Worm (Caenorhabditis elegans) whole organism, L3 larva: ENCODE results near the gene smut-1.

Experiments used
- aly-2 ChIP-seq: fragments of 150-350 bp; optimal IDR thresholded peaks from 2 replicates; lab custom pipeline; 2014; ENCODE audit warnings: missing biosample characterization, missing genetic modification characterization
- ama-1 ChIP-seq: fragments of 150-350 bp; optimal IDR thresholded peaks from 2 replicates; lab custom pipeline; 2018
- ceh-16 ChIP-seq: sonication (generic microtip); optimal IDR thresholded peaks from 2 replicates; lab custom pipeline; 2017; ENCODE audit warnings: missing biosample characterization, missing genetic modification characterization
- ceh-28 ChIP-seq: fragments of 150-350 bp; optimal IDR thresholded peaks from 2 replicates; lab custom pipeline; 2014; ENCODE audit warnings: missing biosample characterization, missing genetic modification reagents, missing genetic modification characterization
- ceh-82 ChIP-seq: fragments of 150-350 bp; optimal IDR thresholded peaks from 2 replicates; lab custom pipeline; 2014; ENCODE audit warnings: missing biosample characterization, missing genetic modification characterization
- ceh-9 ChIP-seq: sonication (generic microtip); optimal IDR thresholded peaks from 2 replicates; lab custom pipeline; 2018; ENCODE audit warnings: missing biosample characterization, missing genetic modification characterization
- egl-27 ChIP-seq: sonication (generic microtip); optimal IDR thresholded peaks from 4 replicates; lab custom pipeline; 2017; ENCODE audit warnings: missing biosample characterization, missing genetic modification reagents, missing genetic modification characterization
- egl-5 ChIP-seq: fragments of 150-350 bp; optimal IDR thresholded peaks from 2 replicates; lab custom pipeline; 2017; ENCODE audit warnings: missing biosample characterization, missing genetic modification reagents, missing genetic modification characterization, inconsistent platforms
- elt-1 ChIP-seq: fragments of 150-350 bp; optimal IDR thresholded peaks from 2 replicates; lab custom pipeline; 2014; ENCODE audit warnings: missing biosample characterization, missing genetic modification characterization
- elt-2 ChIP-seq: sonication (generic microtip); optimal IDR thresholded peaks from 2 replicates; lab custom pipeline; 2016; ENCODE audit warnings: missing genetic modification reagents, mild to moderate bottlenecking, missing genetic modification characterization, missing compliant biosample characterization
- elt-3 ChIP-seq, 3 experiments: fragments of 150-350 bp in 1 of 3; sonication (generic microtip) in 2 of 3; optimal IDR thresholded peaks; 2 replicates in 2 of 3; 4 replicates in 1 of 3; lab custom pipeline; 2014 to 2017; ENCODE audit warnings: missing biosample characterization in 3 of 3, missing genetic modification characterization in 3 of 3
- eor-1 ChIP-seq, 2 experiments: fragments of 150-350 bp; optimal IDR thresholded peaks; 2 replicates each; lab custom pipeline; 2014 to 2018; ENCODE audit warnings: missing biosample characterization in 2 of 2, missing genetic modification characterization in 2 of 2
- fkh-10 ChIP-seq: sonication (generic microtip); optimal IDR thresholded peaks from 2 replicates; lab custom pipeline; 2017; ENCODE audit warnings: missing biosample characterization, missing genetic modification reagents, missing genetic modification characterization
- fos-1 ChIP-seq: fragments of 150-350 bp; optimal IDR thresholded peaks from 2 replicates; lab custom pipeline; 2014; ENCODE audit warnings: missing biosample characterization, missing genetic modification characterization
- hmg-11 ChIP-seq: sonication (generic microtip); optimal IDR thresholded peaks from 2 replicates; lab custom pipeline; 2016; ENCODE audit warnings: missing genetic modification characterization, missing compliant biosample characterization
- jun-1 ChIP-seq: fragments of 150-350 bp; optimal IDR thresholded peaks from 2 replicates; lab custom pipeline; 2014; ENCODE audit warnings: missing biosample characterization, missing genetic modification reagents, missing genetic modification characterization
- lin-15B ChIP-seq: fragments of 150-350 bp; optimal IDR thresholded peaks from 2 replicates; lab custom pipeline; 2014; ENCODE audit warnings: missing biosample characterization, missing genetic modification characterization
- lin-39 ChIP-seq: fragments of 150-350 bp; optimal IDR thresholded peaks from 2 replicates; lab custom pipeline; 2018; ENCODE audit warnings: missing biosample characterization, missing genetic modification reagents, missing genetic modification characterization
- lsy-12 ChIP-seq: sonication (generic microtip); optimal IDR thresholded peaks from 2 replicates; lab custom pipeline; 2016; ENCODE audit warnings: mild to moderate bottlenecking, missing genetic modification characterization, missing compliant biosample characterization
- mdl-1 ChIP-seq: fragments of 150-350 bp; optimal IDR thresholded peaks from 2 replicates; lab custom pipeline; 2014; ENCODE audit warnings: missing biosample characterization, missing genetic modification characterization
- mml-1 ChIP-seq: fragments of 150-350 bp; sonication (generic microtip); optimal IDR thresholded peaks from 3 replicates; lab custom pipeline; 2014; ENCODE audit warnings: missing biosample characterization, missing genetic modification characterization
- nfya-1 ChIP-seq: sonication (generic microtip); optimal IDR thresholded peaks from 2 replicates; lab custom pipeline; 2017; ENCODE audit warnings: missing genetic modification characterization, mild to moderate bottlenecking, missing compliant biosample characterization, antibody characterized with exemption, moderate library complexity; ENCODE audit not compliant: insufficient read depth
- nhr-11 ChIP-seq: fragments of 150-350 bp; optimal IDR thresholded peaks from 2 replicates; lab custom pipeline; 2014; ENCODE audit warnings: missing biosample characterization, missing genetic modification characterization
- nhr-12 ChIP-seq: fragments of 150-350 bp; optimal IDR thresholded peaks from 2 replicates; lab custom pipeline; 2014; ENCODE audit warnings: missing biosample characterization, missing genetic modification characterization
- nhr-23 ChIP-seq: fragments of 150-350 bp; optimal IDR thresholded peaks from 2 replicates; lab custom pipeline; 2014; ENCODE audit warnings: missing biosample characterization, missing genetic modification reagents, missing genetic modification characterization
- nhr-237 ChIP-seq: fragments of 150-350 bp; optimal IDR thresholded peaks from 2 replicates; lab custom pipeline; 2014; ENCODE audit warnings: missing biosample characterization, missing genetic modification characterization
- nhr-25 ChIP-seq: sonication (generic microtip); optimal IDR thresholded peaks from 2 replicates; lab custom pipeline; 2017; ENCODE audit warnings: missing biosample characterization, missing genetic modification characterization
- nhr-43 ChIP-seq: sonication (generic microtip); optimal IDR thresholded peaks from 2 replicates; lab custom pipeline; 2016; ENCODE audit warnings: mild to moderate bottlenecking, missing genetic modification characterization, missing compliant biosample characterization; ENCODE audit not compliant: poor library complexity, severe bottlenecking
- nhr-67 ChIP-seq: fragments of 150-350 bp; optimal IDR thresholded peaks from 2 replicates; lab custom pipeline; 2014; ENCODE audit warnings: missing biosample characterization, missing genetic modification characterization
- nhr-76 ChIP-seq: fragments of 150-350 bp; sonication (generic microtip); optimal IDR thresholded peaks from 5 replicates; lab custom pipeline; 2014; ENCODE audit warnings: missing biosample characterization, missing genetic modification characterization
- nhr-77 ChIP-seq: fragments of 150-350 bp; optimal IDR thresholded peaks from 2 replicates; lab custom pipeline; 2014; ENCODE audit warnings: missing biosample characterization, missing genetic modification characterization
- pha-4 ChIP-seq: fragments of 150-350 bp; optimal IDR thresholded peaks from 2 replicates; lab custom pipeline; 2014; ENCODE audit warnings: missing biosample characterization, missing genetic modification reagents, missing genetic modification characterization
- pqm-1 ChIP-seq: fragments of 150-350 bp; optimal IDR thresholded peaks from 2 replicates; lab custom pipeline; 2017; ENCODE audit warnings: missing biosample characterization, missing genetic modification characterization, inconsistent platforms
- sea-2 ChIP-seq: fragments of 150-350 bp; sonication (generic microtip); optimal IDR thresholded peaks from 4 replicates; lab custom pipeline; 2014; ENCODE audit warnings: missing biosample characterization, missing genetic modification reagents, missing genetic modification characterization
- skn-1 ChIP-seq: fragments of 150-350 bp; optimal IDR thresholded peaks from 2 replicates; lab custom pipeline; 2014; ENCODE audit warnings: missing biosample characterization, missing genetic modification characterization
- tbx-2 ChIP-seq: sonication (generic microtip); optimal IDR thresholded peaks from 2 replicates; lab custom pipeline; 2016; ENCODE audit warnings: mild to moderate bottlenecking, missing genetic modification characterization, missing compliant biosample characterization
- unc-39 ChIP-seq: sonication (generic microtip); optimal IDR thresholded peaks from 4 replicates; lab custom pipeline; 2017; ENCODE audit warnings: missing biosample characterization, missing genetic modification characterization
- unc-62 ChIP-seq: fragments of 150-350 bp; sonication (generic microtip); optimal IDR thresholded peaks from 4 replicates; lab custom pipeline; 2014; ENCODE audit warnings: missing biosample characterization, missing genetic modification reagents, missing genetic modification characterization
- zag-1 ChIP-seq: fragments of 150-350 bp; optimal IDR thresholded peaks from 2 replicates; lab custom pipeline; 2014; ENCODE audit warnings: missing biosample characterization, missing genetic modification characterization
- ztf-11 ChIP-seq: fragments of 150-350 bp; optimal IDR thresholded peaks from 2 replicates; lab custom pipeline; 2014; ENCODE audit warnings: missing biosample characterization, missing genetic modification characterization
- ztf-4 ChIP-seq: fragments of 150-350 bp; optimal IDR thresholded peaks from 2 replicates; lab custom pipeline; 2014; ENCODE audit warnings: missing biosample characterization, missing genetic modification characterization

smut-1 gene

DNA sequence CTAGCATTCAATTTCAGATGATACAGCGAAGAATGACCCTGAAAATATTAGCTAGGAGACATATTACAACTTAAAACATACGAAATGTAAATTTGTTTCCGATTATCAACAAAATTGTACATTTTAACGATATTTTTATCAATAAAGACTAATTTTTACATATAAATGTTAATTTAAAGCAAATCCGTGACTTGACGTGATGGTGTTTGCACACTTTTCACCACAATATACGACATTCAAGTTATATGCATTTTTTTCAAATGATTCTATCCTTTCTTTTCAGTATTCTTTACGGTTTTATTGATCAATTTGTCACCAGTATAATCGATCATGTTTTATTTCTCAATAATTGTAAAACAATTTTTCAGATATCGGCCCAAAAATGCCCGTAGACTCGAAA, 1.1 kb upstream of the smut-1 start, which contains the start of gene Y38A10A.7:
Y38A10A.7 (plus strand) TSS at position 369 of the 400 bp plus-strand sequence.
- TF ChIP-seq hmg-11 (tag; lab: Kevin White, UChicago): peak; percentile 58
- no peak for TF ChIP-seq ztf-4
- no peak for TF ChIP-seq nhr-25 (tag; lab: Kevin White, UChicago)
- peak; percentile 3 for TF ChIP-seq nhr-23 (tag; lab: Kevin White, UChicago)
- TF ChIP-seq unc-62: no peak
- peak; percentile 8 for TF ChIP-seq elt-2 (tag; lab: Kevin White, UChicago)
- TF ChIP-seq nfya-1 (tag; lab: Kevin White, UChicago): peak; percentile 31
- no peak for TF ChIP-seq tbx-2 (tag; lab: Kevin White, UChicago)
- no peak for TF ChIP-seq ceh-28 (tag; lab: Kevin White, UChicago)
- TF ChIP-seq pha-4 (tag; lab: Kevin White, UChicago): peak; percentile 46

ce11 chrV:6098755-6099155, 1.9 kb downstream of the smut-1 start:
- TF ChIP-seq ama-1 (lab: Kevin White, UChicago) (peak; percentile 96), ceh-82 (no peak), egl-27 (no peak), ztf-4 (no peak), nhr-237 (no peak), nhr-23 (tag; lab: Kevin White, UChicago) (peak; percentile 11), fos-1 (tag; lab: Kevin White, UChicago) (peak; percentile 24), nhr-43 (tag; lab: Kevin White, UChicago) (peak; percentile 8), sea-2 (GFP tag; lab: Kevin White, UChicago) (no peak), elt-3 (tag; optimal IDR thresholded peaks at IDR 0.05; lab: Kevin White, UChicago) (no peak), nhr-67 (tag; lab: Kevin White, UChicago) (no peak), zag-1 (tag; lab: Kevin White, UChicago) (no peak), nhr-77 (tag; lab: Kevin White, UChicago) (peak; percentile 44), pha-4 (tag; lab: Kevin White, UChicago) (peak; percentile 21), tbx-2 (tag; lab: Kevin White, UChicago) (no peak), egl-5 (no peak), ceh-28 (tag; lab: Kevin White, UChicago) (peak; percentile 11), fkh-10 (GFP tag; lab: Kevin White, UChicago) (no peak), lsy-12 (tag; lab: Kevin White, UChicago) (peak; percentile 52), elt-2 (tag; lab: Kevin White, UChicago) (peak; percentile 40), aly-2 (tag; lab: Kevin White, UChicago) (no peak), lin-39 (tag; lab: Kevin White, UChicago) (no peak), eor-1 (tag; optimal IDR thresholded peaks at IDR 0.05; lab: Kevin White, UChicago) (no peak), unc-39 (no peak), ceh-9 (tag; lab: Kevin White, UChicago) (no peak), nfya-1 (tag; lab: Kevin White, UChicago) (peak; percentile 22), elt-1 (no peak)

- TF ChIP-seq ama-1 (lab: Kevin White, UChicago): peak; percentile 58
- TF ChIP-seq sea-2 (GFP tag; lab: Kevin White, UChicago): no peak
- no peak for TF ChIP-seq nhr-43 (tag; lab: Kevin White, UChicago)
- TF ChIP-seq lin-15B: no peak
Observed at ce11 chrV:6099634-6100033, 2.7 kb downstream of the smut-1 start.

ce11 chrV:6100492-6101004, 3.6 kb downstream of the smut-1 start, which contains the start of gene crt-1:
Gene crt-1 (minus strand): TSS chrV:6100542.
- TF ChIP-seq hmg-11 (tag; lab: Kevin White, UChicago) (peak; percentile 80), nhr-67 (tag; lab: Kevin White, UChicago) (no peak), nhr-43 (tag; lab: Kevin White, UChicago) (peak; percentile 31), ama-1 (lab: Kevin White, UChicago) (peak; percentile 45), pha-4 (tag; lab: Kevin White, UChicago) (peak; percentile 84), elt-2 (tag; lab: Kevin White, UChicago) (peak; percentile 93), ceh-16 (tag; lab: Kevin White, UChicago) (no peak), nhr-12 (tag; lab: Kevin White, UChicago) (no peak), nfya-1 (tag; lab: Kevin White, UChicago) (peak; percentile 100), nhr-76 (tag; lab: Kevin White, UChicago) (no peak), unc-39 (no peak), lin-15B (peak; percentile 97), ceh-82 (no peak), tbx-2 (tag; lab: Kevin White, UChicago) (peak; percentile 71), ceh-28 (tag; lab: Kevin White, UChicago) (peak; percentile 71), aly-2 (tag; lab: Kevin White, UChicago) (no peak), eor-1 (tag; optimal IDR thresholded peaks at IDR 0.05; lab: Kevin White, UChicago) (no peak), egl-5 (peak; percentile 82), ztf-11 (tag; lab: Kevin White, UChicago) (no peak), nhr-77 (tag; lab: Kevin White, UChicago) (no peak), skn-1 (tag; lab: Kevin White, UChicago) (peak; percentile 79), elt-3 (tag; optimal IDR thresholded peaks at IDR 0.05; lab: Kevin White, UChicago) (peak in 1 of 3 experiments; percentile 20), pqm-1 (tag; lab: Kevin White, UChicago) (peak; percentile 55), ztf-4 (peak; percentile 51), lin-39 (tag; lab: Kevin White, UChicago) (peak; percentile 88), mdl-1 (tag; lab: Kevin White, UChicago) (peak; percentile 40), nhr-11 (tag; lab: Kevin White, UChicago) (peak; percentile 44), egl-27 (no peak), jun-1 (tag; lab: Kevin White, UChicago) (peak; percentile 87), mml-1 (no peak), sea-2 (GFP tag; lab: Kevin White, UChicago) (no peak), ceh-9 (tag; lab: Kevin White, UChicago) (no peak), elt-1 (peak; percentile 65)
